Worm (Caenorhabditis elegans): ENCODE data around the gene K02D10.4.
A peak's percentile ranks its signal among the peaks of the same experiment; 100 is the strongest.

K02D10.4 gene

DNA sequence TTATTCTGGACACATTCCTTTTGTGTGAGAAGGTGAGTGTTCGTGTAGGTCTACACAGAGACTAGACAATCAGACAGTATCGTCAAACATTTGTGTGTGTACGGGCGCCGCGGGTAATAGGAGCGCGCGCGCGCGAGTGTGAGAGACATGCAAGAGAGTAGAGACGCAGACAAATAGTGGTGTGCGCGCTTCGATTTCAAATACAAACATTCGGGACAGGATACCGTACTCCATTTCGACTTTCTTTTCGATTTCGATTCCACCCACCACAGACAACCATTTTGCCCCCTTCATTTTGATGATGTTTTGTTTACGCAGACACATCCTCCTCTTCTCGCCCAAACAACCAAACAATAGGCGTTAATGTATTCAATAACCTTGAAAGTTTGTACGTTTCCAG, 15.0 kb upstream of the K02D10.4 start (continued):
- TF ChIP-seq T20F7.1 (GFP tag; optimal IDR thresholded peaks at IDR 0.05) (peak; percentile 39), dmd-9 (GFP tag; IDR thresholded peaks at IDR 0.05) (no peak), lin-1 (GFP tag; IDR thresholded peaks at IDR 0.05) (peak; percentile 49; the same call in 1 of the 2 replicates), T26A8.4 (GFP tag; IDR thresholded peaks at IDR 0.05) (peak; percentile 85), lsy-2 (tag; optimal IDR thresholded peaks at IDR 0.05) (peak in 1 of 2 experiments; percentile 66), ztf-7 (tag; optimal IDR thresholded peaks at IDR 0.05) (peak; percentile 25), pha-4 (GFP tag; IDR thresholded peaks at IDR 0.05) (peak; percentile 58; the same call in 1 of the 2 replicates), pha-4 (tag; optimal IDR thresholded peaks at IDR 0.05) (peak; percentile 91), pqm-1 (tag; optimal IDR thresholded peaks at IDR 0.05) (peak; percentile 62), lin-13 (GFP tag; optimal IDR thresholded peaks at IDR 0.05) (peak; percentile 25), rbr-2 (tag; optimal IDR thresholded peaks at IDR 0.05) (peak; percentile 51), nhr-102 (tag; optimal IDR thresholded peaks at IDR 0.05) (peak; percentile 48), nhr-25 (tag; optimal IDR thresholded peaks at IDR 0.05; ENCODE audit: borderline replicate concordance, insufficient read depth) (peak; percentile 89), arid-1 (GFP tag; conservative IDR thresholded peaks at IDR 0.05) (peak; percentile 69), spr-1 (tag; optimal IDR thresholded peaks at IDR 0.05) (no peak), php-3 (GFP tag; IDR thresholded peaks at IDR 0.05) (0 out of 2 replicates have a peak, but pooled peaks have one; percentile 8), sdz-12 (GFP tag; optimal IDR thresholded peaks at IDR 0.05) (no peak), gei-8 (GFP tag; optimal IDR thresholded peaks at IDR 0.05) (peak; percentile 42), F10B5.3 (tag; optimal IDR thresholded peaks at IDR 0.05) (peak; percentile 16), unc-39 (tag; optimal IDR thresholded peaks at IDR 0.05) (no peak), attf-4 (tag; optimal IDR thresholded peaks at IDR 0.05) (no peak), nhr-41 (GFP tag; IDR thresholded peaks at IDR 0.05) (0 out of 2 replicates have a peak, but pooled peaks have one; percentile 49), F37D6.2 (tag; optimal IDR thresholded peaks at IDR 0.05) (no peak), daf-12 (tag; optimal IDR thresholded peaks at IDR 0.05) (no peak), R02D3.7 (tag; optimal IDR thresholded peaks at IDR 0.05) (no peak), snpc-4 (tag; optimal IDR thresholded peaks at IDR 0.05) (no peak), set-16 (GFP tag; IDR thresholded peaks at IDR 0.05) (no peak; the same call in 1 of the 2 replicates), tag-97 (GFP tag; IDR thresholded peaks at IDR 0.05) (no peak), lin-15B (tag; optimal IDR thresholded peaks at IDR 0.05) (no peak), zfp-3 (GFP tag; conservative IDR thresholded peaks at IDR 0.05) (0 out of 2 replicates have a peak, but pooled peaks have one; percentile 57), daf-8 (GFP tag; IDR thresholded peaks at IDR 0.05) (no peak), zfp-2 (tag; optimal IDR thresholded peaks at IDR 0.05) (no peak), nhr-11 (tag; optimal IDR thresholded peaks at IDR 0.05) (peak; percentile 36), mes-2 (tag; optimal IDR thresholded peaks at IDR 0.05; ENCODE audit: poor library complexity, severe bottlenecking) (peak; percentile 76), ctbp-1 (GFP tag; IDR thresholded peaks at IDR 0.05) (peak; percentile 71; the same call in 1 of the 2 replicates), mdl-1 (tag; optimal IDR thresholded peaks at IDR 0.05) (peak; percentile 38 to 80), mxl-2 (GFP tag; conservative IDR thresholded peaks at IDR 0.05) (no peak), D1046.2 (GFP tag; IDR thresholded peaks at IDR 0.05) (0 out of 2 replicates have a peak, but pooled peaks have one; percentile 70), hmg-1.1 (GFP tag; IDR thresholded peaks at IDR 0.05) (peak; percentile 64), hif-1 (tag; optimal IDR thresholded peaks at IDR 0.05) (peak in 1 of 2 experiments; percentile 55), mdt-29 (GFP tag; IDR thresholded peaks at IDR 0.05) (no peak), F44E2.7 (GFP tag; IDR thresholded peaks at IDR 0.05) (no peak), daf-16 (GFP tag; optimal IDR thresholded peaks at IDR 0.05) (no peak), daf-16 (tag; optimal IDR thresholded peaks at IDR 0.05) (peak; percentile 53), nhr-76 (tag; optimal IDR thresholded peaks at IDR 0.05) (no peak), egl-43 (GFP tag; IDR thresholded peaks at IDR 0.05) (peak; percentile 80), F49E8.2 (tag; optimal IDR thresholded peaks at IDR 0.05; ENCODE audit: borderline replicate concordance) (no peak), F26F4.8 (GFP tag; conservative IDR thresholded peaks at IDR 0.05) (no peak)

All from whole organism, L4 larva.